Worm (Caenorhabditis elegans) whole organism, L2 larva: Measurements from ENCODE around the gene cyp-13B1.
A peak's percentile ranks its signal among the peaks of the same experiment; 100 is the strongest.
"Not testable (repeated sequence)": the region's sequence is repeated elsewhere in the genome, so short reads cannot be mapped to it uniquely, and the experiment has no call there.

Experiments used
- C34F6.9 ChIP-seq: fragments of 150-350 bp; optimal IDR thresholded peaks from 2 replicates; lab custom pipeline; 2014; ENCODE audit warnings: missing biosample characterization, missing genetic modification characterization
- F13H6.1 ChIP-seq: sonication (generic microtip); optimal IDR thresholded peaks from 2 replicates; lab custom pipeline; 2016; ENCODE audit warnings: missing genetic modification characterization, missing compliant biosample characterization
- Y55F3AM.14 ChIP-seq: fragments of 200-800 bp; sonication (Bioruptor generic); optimal IDR thresholded peaks from 2 replicates; lab custom pipeline; 2018; ENCODE audit warnings: mild to moderate bottlenecking, missing genetic modification characterization, missing compliant biosample characterization
- ZK546.5 ChIP-seq: sonication (generic microtip); optimal IDR thresholded peaks from 2 replicates; lab custom pipeline; 2017; ENCODE audit warnings: missing biosample characterization, missing genetic modification characterization
- aly-2 ChIP-seq: fragments of 150-350 bp; optimal IDR thresholded peaks from 2 replicates; lab custom pipeline; 2014; ENCODE audit warnings: missing biosample characterization, missing genetic modification characterization
- ceh-16 ChIP-seq: fragments of 150-350 bp; optimal IDR thresholded peaks from 2 replicates; lab custom pipeline; 2014; ENCODE audit warnings: missing biosample characterization, missing genetic modification characterization
- crh-2 ChIP-seq: sonication (generic microtip); optimal IDR thresholded peaks from 2 replicates; lab custom pipeline; 2017; ENCODE audit warnings: missing biosample characterization, missing genetic modification characterization
- egl-27 ChIP-seq: sonication (generic microtip); optimal IDR thresholded peaks from 3 replicates; lab custom pipeline; 2017; ENCODE audit warnings: missing biosample characterization, missing genetic modification reagents, missing genetic modification characterization
- elt-3 ChIP-seq: sonication (generic microtip); optimal IDR thresholded peaks from 2 replicates; lab custom pipeline; 2017; ENCODE audit warnings: missing biosample characterization, missing genetic modification characterization
- fos-1 ChIP-seq: fragments of 150-350 bp; optimal IDR thresholded peaks from 2 replicates; lab custom pipeline; 2014; ENCODE audit warnings: missing biosample characterization, missing genetic modification characterization
- lin-11 ChIP-seq: fragments of 150-350 bp; sonication (generic microtip); optimal IDR thresholded peaks from 2 replicates; lab custom pipeline; 2014; ENCODE audit warnings: missing biosample characterization, missing genetic modification characterization, inconsistent platforms, mixed read lengths
- lin-13 ChIP-seq: fragments of 150-350 bp; optimal IDR thresholded peaks from 2 replicates; lab custom pipeline; 2014; ENCODE audit warnings: missing biosample characterization, missing genetic modification reagents, missing genetic modification characterization
- lsy-2 ChIP-seq, 2 experiments: fragments of 150-350 bp in 1 of 2; sonication (generic microtip) in 1 of 2; optimal IDR thresholded peaks; 2 replicates each; lab custom pipeline; 2014 to 2017; ENCODE audit warnings: missing biosample characterization in 2 of 2, missing genetic modification characterization in 2 of 2
- mab-5 ChIP-seq: fragments of 150-350 bp; optimal IDR thresholded peaks from 2 replicates; lab custom pipeline; 2014; ENCODE audit warnings: missing biosample characterization, missing genetic modification characterization
- mdl-1 ChIP-seq, 2 experiments: fragments of 150-350 bp in 1 of 2; sonication (generic microtip) in 1 of 2; optimal IDR thresholded peaks; 2 replicates each; lab custom pipeline; 2017; ENCODE audit warnings: missing biosample characterization in 2 of 2, missing genetic modification characterization in 2 of 2
- nhr-10 ChIP-seq: sonication (generic microtip); optimal IDR thresholded peaks from 2 replicates; lab custom pipeline; 2017; ENCODE audit warnings: missing biosample characterization, missing genetic modification characterization
- nhr-11 ChIP-seq: fragments of 150-350 bp; optimal IDR thresholded peaks from 2 replicates; lab custom pipeline; 2014; ENCODE audit warnings: missing biosample characterization, missing genetic modification characterization
- nhr-129 ChIP-seq: fragments of 150-350 bp; optimal IDR thresholded peaks from 2 replicates; lab custom pipeline; 2014; ENCODE audit warnings: missing biosample characterization, missing genetic modification characterization
- nhr-21 ChIP-seq: fragments of 150-350 bp; optimal IDR thresholded peaks from 2 replicates; lab custom pipeline; 2014; ENCODE audit warnings: missing biosample characterization, missing genetic modification characterization
- nhr-237 ChIP-seq: fragments of 150-350 bp; optimal IDR thresholded peaks from 2 replicates; lab custom pipeline; 2014; ENCODE audit warnings: missing biosample characterization, missing genetic modification characterization
- nhr-6 ChIP-seq: fragments of 150-350 bp; optimal IDR thresholded peaks from 2 replicates; lab custom pipeline; 2014; ENCODE audit warnings: missing biosample characterization, missing genetic modification characterization
- peb-1 ChIP-seq: fragments of 150-350 bp; optimal IDR thresholded peaks from 2 replicates; lab custom pipeline; 2014; ENCODE audit warnings: missing biosample characterization, missing genetic modification characterization
- sem-4 ChIP-seq: fragments of 150-350 bp; optimal IDR thresholded peaks from 2 replicates; lab custom pipeline; 2014; ENCODE audit warnings: missing biosample characterization, missing genetic modification reagents, missing genetic modification characterization
- sma-3 ChIP-seq: sonication (generic microtip); optimal IDR thresholded peaks from 2 replicates; lab custom pipeline; 2016; ENCODE audit warnings: missing genetic modification reagents, missing genetic modification characterization, missing compliant biosample characterization
- sma-9 ChIP-seq, 2 experiments: fragments of 150-350 bp in 1 of 2; sonication (generic microtip) in 1 of 2; optimal IDR thresholded peaks; 2 replicates each; lab custom pipeline; 2014 to 2016; ENCODE audit warnings: missing genetic modification characterization in 2 of 2, mild to moderate bottlenecking in 1 of 2, missing biosample characterization in 1 of 2, missing compliant biosample characterization in 1 of 2, missing genetic modification reagents in 1 of 2, moderate library complexity in 1 of 2
- unc-39 ChIP-seq: fragments of 150-350 bp; optimal IDR thresholded peaks from 2 replicates; lab custom pipeline; 2014; ENCODE audit warnings: missing biosample characterization, missing genetic modification characterization
- unc-55 ChIP-seq: fragments of 150-350 bp; sonication (generic microtip); optimal IDR thresholded peaks from 3 replicates; lab custom pipeline; 2014; ENCODE audit warnings: missing biosample characterization, missing genetic modification reagents, missing genetic modification characterization
- unc-62 ChIP-seq: fragments of 150-350 bp; optimal IDR thresholded peaks from 2 replicates; lab custom pipeline; 2014; ENCODE audit warnings: missing biosample characterization, missing genetic modification reagents, missing genetic modification characterization
- zag-1 ChIP-seq: fragments of 150-350 bp; optimal IDR thresholded peaks from 2 replicates; lab custom pipeline; 2014; ENCODE audit warnings: missing biosample characterization, missing genetic modification characterization
- ztf-1 ChIP-seq: fragments of 200-800 bp; sonication (Bioruptor generic); conservative IDR thresholded peaks from 2 replicates; pipeline ENCODE4 v1.3.6; 2022; ENCODE audit warnings: missing genetic modification characterization, missing compliant biosample characterization
- ztf-11 ChIP-seq: sonication (generic microtip); optimal IDR thresholded peaks from 2 replicates; lab custom pipeline; 2017; ENCODE audit warnings: missing biosample characterization, missing genetic modification characterization
- ztf-4 ChIP-seq: fragments of 150-350 bp; optimal IDR thresholded peaks from 2 replicates; lab custom pipeline; 2014; ENCODE audit warnings: missing biosample characterization, missing genetic modification characterization

Gene cyp-13B1

DNA sequence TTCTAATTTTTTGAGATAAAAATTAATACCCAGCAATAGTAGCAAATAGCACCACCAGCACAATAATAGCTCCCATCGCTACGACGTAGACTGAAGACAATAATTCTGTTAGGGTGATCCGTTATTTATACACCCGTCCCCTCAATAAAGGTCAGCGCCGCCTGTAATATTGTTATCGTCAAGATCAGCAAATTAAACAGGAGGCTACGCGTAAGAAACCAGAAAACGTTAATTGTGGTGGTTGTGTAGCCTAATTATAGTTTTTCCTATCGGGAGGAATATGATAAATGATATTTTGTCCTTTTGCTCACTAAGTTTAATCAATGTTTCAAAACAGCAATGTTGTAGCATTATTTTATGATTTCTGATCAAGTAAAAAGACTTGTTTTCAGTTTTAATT is at the start of gene cyp-13B1, which contains the start of gene C29F7.1:
cyp-13B1 (minus strand) TSS at position 101 of the 400 bp plus-strand sequence.
C29F7.1 (plus strand) TSS at position 394 of the 400 bp plus-strand sequence.
- TF ChIP-seq aly-2 (tag; lab: Kevin White, UChicago) (no peak), crh-2 (peak; percentile 5), unc-62 (GFP tag; lab: Kevin White, UChicago) (no peak), sma-9 (GFP tag; optimal IDR thresholded peaks at IDR 0.05; lab: Kevin White, UChicago) (peak; percentile 1), sma-9 (tag; optimal IDR thresholded peaks at IDR 0.05; lab: Kevin White, UChicago) (no peak)
- TF ChIP-seq, all 48 proteins: peak for 2

DNA sequence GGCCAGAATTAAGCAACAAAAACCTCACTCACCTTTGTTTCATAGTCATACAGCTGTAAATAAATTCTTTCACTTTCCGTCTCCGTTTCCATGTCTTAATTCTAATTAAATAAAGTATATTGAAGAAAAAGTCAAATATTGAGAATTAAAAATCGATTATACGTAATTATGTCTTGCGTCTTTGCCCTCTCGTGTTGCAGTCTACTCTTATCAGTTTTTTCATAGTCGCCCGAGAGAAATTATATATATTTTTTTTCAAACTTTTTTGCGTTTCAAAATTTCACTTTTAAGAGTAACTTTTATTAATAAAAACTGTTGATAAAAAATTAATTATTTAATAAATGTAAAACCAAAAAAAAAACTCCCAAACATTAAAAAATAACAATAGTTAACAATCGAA is 47.0 kb upstream of the cyp-13B1 start, which contains the start of gene flr-1:
flr-1 (minus strand) TSS at position 101 of the 400 bp plus-strand sequence.
- no peak for TF ChIP-seq fos-1 (tag; lab: Kevin White, UChicago)
- TF ChIP-seq sem-4 (tag; lab: Kevin White, UChicago): no peak
- no peak for TF ChIP-seq nhr-129 (tag; lab: Kevin White, UChicago)
- no peak for TF ChIP-seq elt-3 (tag; lab: Kevin White, UChicago)
- no peak for TF ChIP-seq nhr-21 (tag; lab: Kevin White, UChicago)
- TF ChIP-seq C34F6.9 (tag; lab: Kevin White, UChicago): no peak
- TF ChIP-seq ZK546.5 (tag; lab: Kevin White, UChicago): no peak
- no peak for TF ChIP-seq unc-55 (GFP tag; lab: Kevin White, UChicago)
- no peak for TF ChIP-seq ztf-4
- TF ChIP-seq nhr-11 (tag; lab: Kevin White, UChicago): no peak
- TF ChIP-seq ztf-1 (GFP tag; lab: Robert Waterston, UW): no peak
- TF ChIP-seq Y55F3AM.14 (GFP tag; lab: Kevin White, UChicago): no peak
- no peak for TF ChIP-seq nhr-10 (tag; lab: Kevin White, UChicago)
- TF ChIP-seq ceh-16: no peak
- TF ChIP-seq mab-5: no peak
- no peak for TF ChIP-seq unc-62 (GFP tag; lab: Kevin White, UChicago)
- TF ChIP-seq ztf-11: no peak
- no peak for TF ChIP-seq unc-39
- no peak for TF ChIP-seq egl-27 (tag; lab: Kevin White, UChicago)

DNA sequence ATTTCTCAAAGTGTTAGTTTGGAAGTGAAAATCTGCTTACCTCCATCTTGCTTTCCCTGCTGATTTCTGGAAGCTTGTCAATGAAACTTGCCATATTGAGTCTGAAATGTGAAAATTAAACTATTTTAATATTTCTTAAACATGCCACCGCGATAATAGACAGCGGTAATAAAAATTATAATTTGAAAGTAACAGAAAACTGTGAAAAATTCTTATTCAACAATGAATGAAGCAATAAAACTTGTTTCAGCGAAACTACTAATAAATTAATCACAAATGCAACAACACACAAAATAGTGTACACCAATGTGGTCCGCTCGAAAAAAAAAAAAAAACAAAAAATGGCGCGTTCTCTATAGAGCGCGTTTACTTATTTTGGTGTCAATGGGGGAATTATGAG is 42.1 kb upstream of the cyp-13B1 start, which contains the start of gene F02D10.6:
F02D10.6 (minus strand) TSS at position 101 of the 400 bp plus-strand sequence.
- TF ChIP-seq ztf-11 (no peak), peb-1 (no peak), C34F6.9 (tag; lab: Kevin White, UChicago) (no peak), ceh-16 (no peak)

DNA sequence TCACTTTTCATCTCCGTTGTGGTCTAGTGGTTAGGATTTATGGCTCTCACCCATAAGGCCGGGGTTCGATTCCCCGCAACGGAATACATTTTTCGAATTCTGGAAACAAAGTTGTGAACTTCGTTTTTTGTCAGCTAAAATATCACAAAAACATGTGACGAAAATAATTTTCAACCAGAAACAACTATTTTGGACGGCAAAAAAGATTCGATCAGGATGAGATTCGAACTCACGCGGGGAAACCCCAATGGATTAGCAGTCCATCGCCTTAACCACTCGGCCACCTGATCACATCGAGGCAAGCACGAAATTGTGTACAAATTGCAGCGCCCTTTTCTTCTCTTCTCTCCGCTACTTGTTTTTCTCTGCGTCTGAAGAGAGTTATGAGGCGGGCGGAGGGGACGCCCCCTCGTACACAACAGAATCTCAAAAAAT is 39.2 kb upstream of the cyp-13B1 start:
- TF ChIP-seq sma-3 (GFP tag; lab: Kevin White, UChicago) (peak; percentile 71), Y55F3AM.14 (GFP tag; lab: Kevin White, UChicago) (peak; percentile 40), nhr-6 (tag; lab: Kevin White, UChicago) (peak; percentile 3), mdl-1 (tag; optimal IDR thresholded peaks at IDR 0.05; lab: Kevin White, UChicago) (peak in 1 of 2 experiments; percentile 54), zag-1 (tag; lab: Kevin White, UChicago) (peak; percentile 51), nhr-129 (tag; lab: Kevin White, UChicago) (peak; percentile 79), fos-1 (tag; lab: Kevin White, UChicago) (peak; percentile 42), unc-55 (GFP tag; lab: Kevin White, UChicago) (peak; percentile 59), lsy-2 (tag; optimal IDR thresholded peaks at IDR 0.05; lab: Kevin White, UChicago) (peak; percentile 20 to 52), C34F6.9 (tag; lab: Kevin White, UChicago) (peak; percentile 49), sma-9 (GFP tag; optimal IDR thresholded peaks at IDR 0.05; lab: Kevin White, UChicago) (peak; percentile 71), F13H6.1 (peak; percentile 46), crh-2 (peak; percentile 57), lin-13 (GFP tag; lab: Kevin White, UChicago) (peak; percentile 47), nhr-21 (tag; lab: Kevin White, UChicago) (peak; percentile 70), egl-27 (tag; lab: Kevin White, UChicago) (peak; percentile 20), lin-11 (tag; lab: Kevin White, UChicago) (peak; percentile 47)
- TF ChIP-seq sma-9 (tag; optimal IDR thresholded peaks at IDR 0.05; lab: Kevin White, UChicago): not testable (repeated sequence)

DNA sequence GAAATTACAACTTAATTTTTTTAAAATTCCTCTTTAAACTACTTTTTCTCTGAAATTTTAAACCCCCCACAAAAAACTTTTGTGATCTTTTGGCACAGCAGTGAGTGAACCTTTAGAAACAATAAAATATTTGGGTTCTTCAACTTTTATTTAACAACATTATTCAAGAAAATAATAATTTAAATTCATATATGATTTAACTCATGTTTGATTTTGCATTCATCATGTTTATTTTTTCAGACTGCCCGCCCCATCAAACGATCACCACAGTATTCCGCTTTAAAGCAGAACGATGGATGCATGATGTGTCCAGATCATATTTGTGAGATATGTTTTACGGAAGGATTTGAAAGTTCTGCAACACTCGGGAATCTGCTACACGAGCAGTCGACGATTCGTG is 37.0 kb upstream of the cyp-13B1 start, which contains the start of gene set-8:
set-8 (plus strand) TSS at position 301 of the 400 bp plus-strand sequence.
- no peak for TF ChIP-seq nhr-237
